Worm (Caenorhabditis elegans) whole organism, L1 larva: ENCODE results near the gene srab-12.

Experiments used
- aly-2 ChIP-seq: fragments of 150-350 bp; optimal IDR thresholded peaks from 2 replicates; lab custom pipeline; 2014; ENCODE audit warnings: missing biosample characterization, missing genetic modification characterization
- ama-1 ChIP-seq: fragments of 150-350 bp; optimal IDR thresholded peaks from 2 replicates; lab custom pipeline; 2014
- dsc-1 ChIP-seq: sonication (generic microtip); optimal IDR thresholded peaks from 2 replicates; lab custom pipeline; 2016; ENCODE audit warnings: mild to moderate bottlenecking, missing genetic modification characterization, missing compliant biosample characterization
- efl-1 ChIP-seq, 4 experiments: fragments of 150-350 bp; optimal IDR thresholded peaks in 3 of 4; peaks in 1 of 4; 1 replicate in 1 of 4; 2 replicates in 3 of 4; lab custom pipeline; 2014; ENCODE audit warnings: missing biosample characterization in 2 of 4, missing genetic modification characterization in 2 of 4, missing genetic modification reagents in 2 of 4
- mep-1 ChIP-seq: fragments of 150-350 bp; optimal IDR thresholded peaks from 2 replicates; lab custom pipeline; 2014; ENCODE audit warnings: missing biosample characterization, missing genetic modification characterization
- tbx-2 ChIP-seq: sonication (generic microtip); optimal IDR thresholded peaks from 2 replicates; lab custom pipeline; 2016; ENCODE audit warnings: missing genetic modification characterization, missing compliant biosample characterization
- unc-86 ChIP-seq: sonication (generic microtip); optimal IDR thresholded peaks from 2 replicates; lab custom pipeline; 2016; ENCODE audit warnings: missing genetic modification characterization, missing compliant biosample characterization
- zag-1 ChIP-seq: fragments of 150-350 bp; optimal IDR thresholded peaks from 2 replicates; lab custom pipeline; 2014; ENCODE audit warnings: missing biosample characterization, missing genetic modification characterization
- ztf-4 ChIP-seq: fragments of 150-350 bp; optimal IDR thresholded peaks from 2 replicates; lab custom pipeline; 2014; ENCODE audit warnings: missing biosample characterization, missing genetic modification characterization

- TF ChIP-seq tbx-2 (no peak), ama-1 (lab: Kevin White, UChicago) (no peak), unc-86 (tag; lab: Kevin White, UChicago) (no peak), zag-1 (tag; lab: Kevin White, UChicago) (no peak), aly-2 (tag; lab: Kevin White, UChicago) (no peak), ztf-4 (tag; lab: Kevin White, UChicago) (no peak), efl-1 (optimal IDR thresholded peaks at IDR 0.05; lab: Kevin White, UChicago) (no peak), efl-1 (GFP tag; optimal IDR thresholded peaks at IDR 0.05 in 1 of 2; lab: Kevin White, UChicago) (no peak), dsc-1 (tag; lab: Kevin White, UChicago) (no peak), mep-1 (tag; lab: Kevin White, UChicago) (no peak)
Observed at ce11 chrV:17773108-17773507, 10.3 kb downstream of the srab-12 start, which contains the start of gene sre-21.
